Fruit fly (Drosophila melanogaster) whole organism, prepupa: ENCODE results near the gene dsf.
A peak's percentile ranks its signal among the peaks of the same experiment; 100 is the strongest.

Experiments
- CG31627 ChIP-seq: fragments of 200-800 bp; sonication (Bioruptor generic); optimal IDR thresholded peaks from 3 replicates; lab custom pipeline; 2016; ENCODE audit warnings: missing biosample characterization, missing genetic modification characterization
- CG6854 ChIP-seq: fragments of 200-800 bp; sonication (Bioruptor generic); optimal IDR thresholded peaks from 2 replicates; lab custom pipeline; 2017; ENCODE audit warnings: missing biosample characterization, mild to moderate bottlenecking, missing genetic modification characterization
- Eip75B ChIP-seq: fragments of 200-800 bp; sonication (Bioruptor generic); optimal IDR thresholded peaks from 3 replicates; lab custom pipeline; 2016; ENCODE audit warnings: missing biosample characterization, missing genetic modification characterization
- dac ChIP-seq: fragments of 200-800 bp; sonication (Bioruptor generic); optimal IDR thresholded peaks from 2 replicates; lab custom pipeline; 2017; ENCODE audit warnings: missing biosample characterization, mild to moderate bottlenecking, missing genetic modification characterization

- TF ChIP-seq Eip75B (GFP tag; lab: Kevin White, UChicago): no peak
- no peak for TF ChIP-seq CG6854 (GFP tag; lab: Kevin White, UChicago)
- TF ChIP-seq dac (GFP tag; lab: Kevin White, UChicago): no peak
- TF ChIP-seq CG31627 (GFP tag; lab: Kevin White, UChicago): peak; percentile 0
Measured at dm6 chr2L:5981433-5982333, 55.9 kb downstream of the dsf start, which contains the start of gene eIF4A.
